Fruit fly (Drosophila melanogaster): ENCODE results near the gene MetRS-m.

DNA sequence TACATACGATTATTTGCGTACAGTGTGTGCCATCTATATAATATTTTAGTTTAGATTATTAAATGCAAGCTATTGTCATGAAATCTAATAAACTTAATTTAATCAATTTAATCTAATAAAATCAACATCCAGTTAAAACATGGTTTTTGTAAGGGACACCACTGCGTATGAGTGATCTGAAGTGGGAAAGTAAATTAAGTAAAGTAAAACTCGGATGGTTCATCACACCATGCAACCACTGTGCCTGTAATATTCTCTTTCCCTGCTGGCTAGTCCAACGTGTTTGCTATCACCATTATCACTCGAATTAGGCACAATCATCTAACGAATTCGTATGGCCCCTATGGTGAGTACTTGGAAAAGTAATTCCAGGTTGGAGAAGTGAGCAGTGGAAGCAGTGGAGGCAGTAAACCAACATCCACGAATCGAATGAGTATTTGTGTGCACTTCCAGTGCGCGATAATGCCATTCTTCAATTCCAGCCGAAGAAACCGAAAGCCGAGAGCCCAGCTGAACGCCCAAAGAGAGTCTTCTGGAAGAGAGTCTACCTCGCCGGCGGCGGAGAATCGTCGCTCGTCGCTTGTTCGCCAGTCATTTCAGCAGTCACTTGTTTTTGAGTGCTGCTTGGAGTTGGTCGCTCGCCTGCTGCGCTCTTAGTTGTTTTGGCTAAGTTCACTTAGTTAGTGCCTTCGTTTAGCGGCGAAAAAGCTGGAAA is 29.0 kb upstream of the MetRS-m start, which contains the start of gene red:
- TF ChIP-seq CTCF (optimal IDR thresholded peaks at IDR 0.05), result no peak
- TF ChIP-seq CG8478 (optimal IDR thresholded peaks at IDR 0.05), result no peak
